Worm (Caenorhabditis elegans) whole organism, L4 larva: Measurements from ENCODE around the gene fbxb-34.

Experiments
- T26A8.4 ChIP-seq: fragments of 200-800 bp; sonication (Bioruptor generic); IDR thresholded peaks from 2 replicates; pipeline ENCODE4 v1.3.6; 2022; ENCODE audit warnings: missing genetic modification characterization, missing compliant biosample characterization
- ceh-82 ChIP-seq: sonication (generic microtip); optimal IDR thresholded peaks from 2 replicates; lab custom pipeline; 2017; ENCODE audit warnings: missing biosample characterization, missing genetic modification characterization
- egl-27 ChIP-seq: sonication (generic microtip); optimal IDR thresholded peaks from 3 replicates; lab custom pipeline; 2017; ENCODE audit warnings: missing biosample characterization, missing genetic modification reagents, missing genetic modification characterization
- fos-1 ChIP-seq: fragments of 150-350 bp; optimal IDR thresholded peaks from 2 replicates; lab custom pipeline; 2014; ENCODE audit warnings: missing biosample characterization, missing genetic modification characterization
- lir-3 ChIP-seq: sonication (generic microtip); optimal IDR thresholded peaks from 2 replicates; lab custom pipeline; 2016; ENCODE audit warnings: mild to moderate bottlenecking, missing genetic modification characterization, missing compliant biosample characterization
- lsy-2 ChIP-seq, 2 experiments: fragments of 150-350 bp in 1 of 2; sonication (generic microtip) in 1 of 2; optimal IDR thresholded peaks; 2 replicates each; lab custom pipeline; 2014 to 2017; ENCODE audit warnings: missing biosample characterization in 2 of 2, missing genetic modification characterization in 2 of 2
- mdl-1 ChIP-seq, 2 experiments: fragments of 150-350 bp in 1 of 2; sonication (generic microtip) in 1 of 2; optimal IDR thresholded peaks; 2 replicates each; lab custom pipeline; 2014 to 2017; ENCODE audit warnings: missing biosample characterization in 2 of 2, missing genetic modification characterization in 2 of 2
- nhr-11 ChIP-seq: fragments of 150-350 bp; optimal IDR thresholded peaks from 2 replicates; lab custom pipeline; 2014; ENCODE audit warnings: missing biosample characterization, missing genetic modification characterization
- nhr-76 ChIP-seq: fragments of 150-350 bp; optimal IDR thresholded peaks from 2 replicates; lab custom pipeline; 2014; ENCODE audit warnings: missing biosample characterization, missing genetic modification characterization
- rbr-2 ChIP-seq: sonication (generic microtip); optimal IDR thresholded peaks from 2 replicates; lab custom pipeline; 2016; ENCODE audit warnings: missing genotype, missing genetic modification characterization, missing compliant biosample characterization
- snpc-4 ChIP-seq: fragments of 150-350 bp; optimal IDR thresholded peaks from 2 replicates; lab custom pipeline; 2014; ENCODE audit warnings: missing biosample characterization, missing genetic modification characterization
- unc-130 ChIP-seq: sonication (generic microtip); optimal IDR thresholded peaks from 2 replicates; lab custom pipeline; 2016; ENCODE audit warnings: missing genetic modification reagents, missing genetic modification characterization, missing compliant biosample characterization
- unc-39 ChIP-seq: sonication (generic microtip); optimal IDR thresholded peaks from 2 replicates; lab custom pipeline; 2017; ENCODE audit warnings: missing biosample characterization, missing genetic modification characterization
- unc-62 ChIP-seq, 3 experiments: fragments of 150-350 bp in 1 of 3; sonication (generic microtip); optimal IDR thresholded peaks in 2 of 3; peaks in 1 of 3; 1 replicate in 1 of 3; 2 replicates in 2 of 3; lab custom pipeline; 2014 to 2017; ENCODE audit warnings: missing biosample characterization in 3 of 3, missing genetic modification characterization in 3 of 3, missing genetic modification reagents in 3 of 3, missing genotype in 1 of 3

ce11 chrII:577632-578031 lies 10.0 kb upstream of the fbxb-34 start, which contains the start of gene W08F4.7:
- no peak for TF ChIP-seq T26A8.4 (GFP tag; lab: Robert Waterston, UW)
- TF ChIP-seq unc-130 (GFP tag; lab: Kevin White, UChicago), result no peak
- no peak for TF ChIP-seq snpc-4 (tag; lab: Kevin White, UChicago)
- TF ChIP-seq nhr-76, result no peak
- no peak for TF ChIP-seq egl-27 (tag; lab: Kevin White, UChicago)
- TF ChIP-seq mdl-1 (tag; optimal IDR thresholded peaks at IDR 0.05; lab: Kevin White, UChicago), result no peak
- no peak for TF ChIP-seq ceh-82
- no peak for TF ChIP-seq rbr-2
- TF ChIP-seq unc-62 (GFP tag; optimal IDR thresholded peaks at IDR 0.05 in 1 of 2; lab: Kevin White, UChicago), result no peak
- no peak for TF ChIP-seq unc-62 (tag; optimal IDR thresholded peaks at IDR 0.05; lab: Kevin White, UChicago)
- TF ChIP-seq nhr-11 (tag; lab: Kevin White, UChicago), result no peak
- TF ChIP-seq lir-3 (tag; lab: Kevin White, UChicago), result no peak
- no peak for TF ChIP-seq lsy-2 (tag; optimal IDR thresholded peaks at IDR 0.05; lab: Kevin White, UChicago)
- no peak for TF ChIP-seq fos-1 (tag; lab: Kevin White, UChicago)
- no peak for TF ChIP-seq unc-39 (tag; lab: Kevin White, UChicago)
